Worm (Caenorhabditis elegans) whole organism, mixed stage, embryonic: ENCODE data around the gene C14C10.1.

Source experiments
- M03D4.4 ChIP-seq: sonication (generic microtip); optimal IDR thresholded peaks from 2 replicates; lab custom pipeline; 2017; ENCODE audit warnings: mild to moderate bottlenecking, missing genetic modification characterization, missing compliant biosample characterization
- bed-3 ChIP-seq: fragments of 200-800 bp; sonication (Bioruptor generic); optimal IDR thresholded peaks from 3 replicates; lab custom pipeline; 2018; ENCODE audit warnings: mild to moderate bottlenecking, missing genetic modification characterization, moderate library complexity, missing compliant biosample characterization
- blmp-1 ChIP-seq: fragments of 150-350 bp; optimal IDR thresholded peaks from 2 replicates; lab custom pipeline; 2014; ENCODE audit warnings: missing biosample characterization, missing genetic modification characterization
- ceh-39 ChIP-seq: fragments of 150-350 bp; optimal IDR thresholded peaks from 2 replicates; lab custom pipeline; 2014; ENCODE audit warnings: missing biosample characterization, missing genetic modification characterization
- ceh-43 ChIP-seq: fragments of 200-800 bp; sonication (Bioruptor generic); optimal IDR thresholded peaks from 2 replicates; lab custom pipeline; 2018; ENCODE audit warnings: mild to moderate bottlenecking, missing genetic modification characterization, moderate library complexity, missing compliant biosample characterization
- ceh-83 ChIP-seq: fragments of 200-800 bp; sonication (Bioruptor generic); optimal IDR thresholded peaks from 2 replicates; lab custom pipeline; 2018; ENCODE audit warnings: mild to moderate bottlenecking, missing genetic modification characterization, missing compliant biosample characterization
- ces-1 ChIP-seq: fragments of 150-350 bp; optimal IDR thresholded peaks from 2 replicates; lab custom pipeline; 2014; ENCODE audit warnings: missing biosample characterization, missing genetic modification reagents, missing genetic modification characterization
- drap-1 ChIP-seq: fragments of 200-800 bp; sonication (Bioruptor generic); optimal IDR thresholded peaks from 3 replicates; lab custom pipeline; 2018; ENCODE audit warnings: mild to moderate bottlenecking, missing genetic modification characterization, missing compliant biosample characterization
- elt-1 ChIP-seq: sonication (generic microtip); optimal IDR thresholded peaks from 2 replicates; lab custom pipeline; 2017; ENCODE audit warnings: missing genetic modification characterization, mild to moderate bottlenecking, missing compliant biosample characterization, antibody characterized with exemption, moderate library complexity, borderline replicate concordance; ENCODE audit not compliant: insufficient read depth
- elt-3 ChIP-seq: fragments of 150-350 bp; optimal IDR thresholded peaks from 2 replicates; lab custom pipeline; 2014; ENCODE audit warnings: missing biosample characterization, missing genetic modification characterization
- flh-1 ChIP-seq: fragments of 200-800 bp; sonication (Bioruptor generic); optimal IDR thresholded peaks from 2 replicates; lab custom pipeline; 2018; ENCODE audit warnings: mild to moderate bottlenecking, missing genetic modification characterization, moderate library complexity, missing compliant biosample characterization
- ham-2 ChIP-seq: fragments of 200-800 bp; sonication (Bioruptor generic); optimal IDR thresholded peaks from 2 replicates; lab custom pipeline; 2018; ENCODE audit warnings: mild to moderate bottlenecking, missing genetic modification characterization, missing compliant biosample characterization
- hlh-1 ChIP-seq: fragments of 150-350 bp; optimal IDR thresholded peaks from 2 replicates; lab custom pipeline; 2014; ENCODE audit warnings: missing biosample characterization, missing genetic modification reagents, missing genetic modification characterization
- lin-13 ChIP-seq: fragments of 150-350 bp; optimal IDR thresholded peaks from 2 replicates; lab custom pipeline; 2014; ENCODE audit warnings: missing biosample characterization, missing genetic modification characterization
- lin-32 ChIP-seq: fragments of 200-800 bp; sonication (Bioruptor generic); optimal IDR thresholded peaks from 2 replicates; lab custom pipeline; 2018; ENCODE audit warnings: mild to moderate bottlenecking, missing genetic modification characterization, missing compliant biosample characterization
- lsy-2 ChIP-seq: fragments of 150-350 bp; optimal IDR thresholded peaks from 2 replicates; lab custom pipeline; 2014; ENCODE audit warnings: missing biosample characterization, missing genetic modification characterization
- mab-5 ChIP-seq: fragments of 150-350 bp; optimal IDR thresholded peaks from 2 replicates; lab custom pipeline; 2014; ENCODE audit warnings: missing biosample characterization, missing genetic modification characterization
- mep-1 ChIP-seq: fragments of 150-350 bp; optimal IDR thresholded peaks from 2 replicates; lab custom pipeline; 2017; ENCODE audit warnings: missing biosample characterization, missing genetic modification reagents, missing genetic modification characterization, inconsistent platforms
- mls-2 ChIP-seq: sonication (generic microtip); optimal IDR thresholded peaks from 2 replicates; lab custom pipeline; 2016; ENCODE audit warnings: mild to moderate bottlenecking, missing genetic modification characterization, moderate library complexity, missing compliant biosample characterization
- nhr-12 ChIP-seq: fragments of 150-350 bp; optimal IDR thresholded peaks from 2 replicates; lab custom pipeline; 2014; ENCODE audit warnings: missing biosample characterization, missing genetic modification characterization
- nhr-2 ChIP-seq: fragments of 150-350 bp; optimal IDR thresholded peaks from 2 replicates; lab custom pipeline; 2014; ENCODE audit warnings: missing biosample characterization, missing genetic modification characterization
- nhr-237 ChIP-seq: fragments of 150-350 bp; optimal IDR thresholded peaks from 2 replicates; lab custom pipeline; 2014; ENCODE audit warnings: missing biosample characterization, missing genetic modification characterization
- nhr-28 ChIP-seq: fragments of 150-350 bp; optimal IDR thresholded peaks from 2 replicates; lab custom pipeline; 2014; ENCODE audit warnings: missing biosample characterization, missing genetic modification characterization
- nhr-76 ChIP-seq: sonication (generic microtip); optimal IDR thresholded peaks from 2 replicates; lab custom pipeline; 2017; ENCODE audit warnings: missing biosample characterization, missing genetic modification characterization
- pha-4 ChIP-seq: fragments of 150-350 bp; optimal IDR thresholded peaks from 2 replicates; lab custom pipeline; 2018; ENCODE audit warnings: missing biosample characterization, missing genetic modification reagents, missing genetic modification characterization
- sem-2 ChIP-seq: fragments of 200-800 bp; sonication (Bioruptor generic); optimal IDR thresholded peaks from 2 replicates; lab custom pipeline; 2018; ENCODE audit warnings: mild to moderate bottlenecking, missing genetic modification characterization, missing compliant biosample characterization
- tbx-8 ChIP-seq: fragments of 200-800 bp; sonication (Bioruptor generic); optimal IDR thresholded peaks from 2 replicates; lab custom pipeline; 2018; ENCODE audit warnings: mild to moderate bottlenecking, missing genetic modification characterization, moderate library complexity, missing compliant biosample characterization
- unc-120 ChIP-seq: sonication (generic microtip); optimal IDR thresholded peaks from 2 replicates; lab custom pipeline; 2017; ENCODE audit warnings: missing genetic modification characterization, missing compliant biosample characterization; ENCODE audit not compliant: poor library complexity, severe bottlenecking
- unc-39 ChIP-seq: fragments of 150-350 bp; optimal IDR thresholded peaks from 2 replicates; lab custom pipeline; 2014; ENCODE audit warnings: missing biosample characterization, missing genetic modification characterization
- unc-62 ChIP-seq: fragments of 150-350 bp; optimal IDR thresholded peaks from 2 replicates; lab custom pipeline; 2014; ENCODE audit warnings: missing biosample characterization, missing genetic modification reagents, missing genetic modification characterization
- zip-8 ChIP-seq: fragments of 150-350 bp; optimal IDR thresholded peaks from 2 replicates; lab custom pipeline; 2014; ENCODE audit warnings: missing biosample characterization, missing genetic modification characterization
- ztf-11 ChIP-seq: fragments of 150-350 bp; optimal IDR thresholded peaks from 2 replicates; lab custom pipeline; 2014; ENCODE audit warnings: missing biosample characterization, missing genetic modification characterization

Gene C14C10.1

DNA sequence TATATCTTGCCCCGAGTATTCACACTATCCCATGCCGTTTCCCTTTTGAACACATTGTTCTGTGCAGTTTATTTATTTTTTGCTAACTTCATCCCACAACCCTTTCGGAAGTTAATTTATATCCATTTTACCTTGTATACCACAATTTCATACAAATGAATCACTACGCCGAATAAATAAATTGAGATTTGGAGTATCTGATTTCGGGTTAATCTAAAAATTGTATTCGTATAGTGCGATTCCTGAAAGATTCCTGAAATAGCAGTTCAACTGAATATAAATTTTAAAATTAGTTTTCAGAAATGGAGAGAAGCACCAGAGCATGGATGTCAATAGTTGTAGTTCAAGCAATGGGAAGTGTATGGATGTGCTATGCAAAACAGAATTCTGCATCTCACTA lies 19.0 kb downstream of the C14C10.1 start, which contains the start of gene erg-28:
Gene erg-28, plus strand, starts transcription at position 301 of the 400 bp plus-strand sequence.
- TF ChIP-seq sem-2 (GFP tag; lab: Kevin White, UChicago) (no peak), ceh-83 (GFP tag; lab: Kevin White, UChicago) (no peak), ceh-39 (tag; lab: Kevin White, UChicago) (no peak), nhr-237 (tag; lab: Kevin White, UChicago) (no peak), ham-2 (GFP tag; lab: Kevin White, UChicago) (no peak), bed-3 (GFP tag; lab: Kevin White, UChicago) (no peak), lsy-2 (tag; lab: Kevin White, UChicago) (no peak), drap-1 (GFP tag; lab: Kevin White, UChicago) (no peak), nhr-12 (tag; lab: Kevin White, UChicago) (no peak), blmp-1 (tag; lab: Kevin White, UChicago) (no peak), hlh-1 (tag; lab: Kevin White, UChicago) (no peak), elt-3 (no peak), mls-2 (tag; lab: Kevin White, UChicago) (no peak), mep-1 (tag; lab: Kevin White, UChicago) (no peak), unc-39 (tag; lab: Kevin White, UChicago) (no peak), ztf-11 (no peak), flh-1 (GFP tag; lab: Kevin White, UChicago) (no peak), mab-5 (no peak), pha-4 (tag; lab: Kevin White, UChicago) (no peak)

ce11 chrV:12608857-12609256 lies 20.7 kb downstream of the C14C10.1 start, which contains the start of gene ZC116.5:
Gene ZC116.5 (minus strand): TSS chrV:12608957.
- TF ChIP-seq M03D4.4 (no peak), ces-1 (GFP tag; lab: Kevin White, UChicago) (no peak), ceh-83 (GFP tag; lab: Kevin White, UChicago) (no peak), bed-3 (GFP tag; lab: Kevin White, UChicago) (no peak), lin-32 (GFP tag; lab: Kevin White, UChicago) (no peak), hlh-1 (tag; lab: Kevin White, UChicago) (no peak), nhr-28 (tag; lab: Kevin White, UChicago) (no peak), sem-2 (GFP tag; lab: Kevin White, UChicago) (no peak), unc-62 (no peak), nhr-76 (tag; lab: Kevin White, UChicago) (no peak), nhr-237 (tag; lab: Kevin White, UChicago) (no peak), ceh-43 (GFP tag; lab: Kevin White, UChicago) (no peak), nhr-2 (tag; lab: Kevin White, UChicago) (no peak), mab-5 (no peak)
- TF ChIP-seq, all 35 proteins: peak for 0

ce11 chrV:12609526-12609925 lies 21.4 kb downstream of the C14C10.1 start, which contains the start of gene ZC116.1:
Gene ZC116.1 (plus strand): TSS chrV:12609826.
- TF ChIP-seq nhr-2 (tag; lab: Kevin White, UChicago) (no peak), elt-1 (tag; lab: Kevin White, UChicago) (no peak), ceh-43 (GFP tag; lab: Kevin White, UChicago) (no peak), bed-3 (GFP tag; lab: Kevin White, UChicago) (no peak), zip-8 (tag; lab: Kevin White, UChicago) (no peak), ceh-39 (tag; lab: Kevin White, UChicago) (no peak), lin-13 (tag; lab: Kevin White, UChicago) (no peak), nhr-12 (tag; lab: Kevin White, UChicago) (no peak), blmp-1 (tag; lab: Kevin White, UChicago) (no peak), nhr-237 (tag; lab: Kevin White, UChicago) (no peak), drap-1 (GFP tag; lab: Kevin White, UChicago) (no peak), lin-32 (GFP tag; lab: Kevin White, UChicago) (no peak), unc-120 (tag; lab: Kevin White, UChicago) (no peak), hlh-1 (tag; lab: Kevin White, UChicago) (no peak), pha-4 (tag; lab: Kevin White, UChicago) (no peak), nhr-28 (tag; lab: Kevin White, UChicago) (no peak), tbx-8 (no peak)

- no peak for TF ChIP-seq lsy-2 (tag; lab: Kevin White, UChicago)
- no peak for TF ChIP-seq mls-2 (tag; lab: Kevin White, UChicago)
- no peak for TF ChIP-seq hlh-1 (tag; lab: Kevin White, UChicago)
- no peak for TF ChIP-seq tbx-8
- no peak for TF ChIP-seq drap-1 (GFP tag; lab: Kevin White, UChicago)
- TF ChIP-seq nhr-28 (tag; lab: Kevin White, UChicago), result no peak
- no peak for TF ChIP-seq ham-2 (GFP tag; lab: Kevin White, UChicago)
- no peak for TF ChIP-seq lin-32 (GFP tag; lab: Kevin White, UChicago)
These were observed 22.9 kb downstream of the C14C10.1 start, which contains the start of gene cubn-1 for ce11 chrV:12611029-12611428. Gene cubn-1 (plus strand): TSS chrV:12611329.
